Worm (Caenorhabditis elegans) whole organism, mixed stage, embryonic: Measurements from ENCODE around the gene degl-1.

Source experiments
- ham-2 ChIP-seq: fragments of 200-800 bp; sonication (Bioruptor generic); optimal IDR thresholded peaks from 2 replicates; lab custom pipeline; 2018; ENCODE audit warnings: mild to moderate bottlenecking, missing genetic modification characterization, missing compliant biosample characterization
- hlh-1 ChIP-seq: fragments of 150-350 bp; optimal IDR thresholded peaks from 2 replicates; lab custom pipeline; 2014; ENCODE audit warnings: missing biosample characterization, missing genetic modification reagents, missing genetic modification characterization
- lin-13 ChIP-seq: fragments of 150-350 bp; optimal IDR thresholded peaks from 2 replicates; lab custom pipeline; 2014; ENCODE audit warnings: missing biosample characterization, missing genetic modification characterization
- mep-1 ChIP-seq: fragments of 150-350 bp; optimal IDR thresholded peaks from 2 replicates; lab custom pipeline; 2017; ENCODE audit warnings: missing biosample characterization, missing genetic modification reagents, missing genetic modification characterization, inconsistent platforms
- pha-4 ChIP-seq: fragments of 150-350 bp; optimal IDR thresholded peaks from 2 replicates; lab custom pipeline; 2018; ENCODE audit warnings: missing biosample characterization, missing genetic modification reagents, missing genetic modification characterization

ce11 chrIV:14790579-14790978 is 19.4 kb upstream of the degl-1 start:
- TF ChIP-seq mep-1 (tag; lab: Kevin White, UChicago) (no peak), ham-2 (GFP tag; lab: Kevin White, UChicago) (no peak), pha-4 (tag; lab: Kevin White, UChicago) (no peak), lin-13 (tag; lab: Kevin White, UChicago) (no peak), hlh-1 (tag; lab: Kevin White, UChicago) (no peak)
